Fruit fly (Drosophila melanogaster) whole organism, embryonic: ENCODE measurements around the gene Myo28B1.

Experiments used
- Atf3 ChIP-seq: fragments of 200-800 bp; sonication (Bioruptor generic); optimal IDR thresholded peaks from 3 replicates; lab custom pipeline; 2016; ENCODE audit warnings: missing biosample characterization, missing genetic modification characterization
- Awh ChIP-seq: fragments of 200-800 bp; sonication (Bioruptor generic); IDR thresholded peaks from 2 replicates; pipeline ENCODE4, ENCODE4 v1.3.6; 2022; ENCODE audit warnings: missing biosample characterization, missing genetic modification characterization
- BEAF-32 ChIP-seq: fragments of 200-800 bp; sonication (Bioruptor generic); optimal IDR thresholded peaks from 3 replicates; lab custom pipeline; 2017; ENCODE audit warnings: missing biosample characterization, missing genetic modification characterization, mild to moderate bottlenecking, moderate library complexity, missing genetic modification reagents
- CG10543 ChIP-seq: fragments of 200-800 bp; sonication (Bioruptor generic); optimal IDR thresholded peaks from 3 replicates; lab custom pipeline; 2017; ENCODE audit warnings: missing biosample characterization, mild to moderate bottlenecking, missing genetic modification characterization, moderate library complexity
- CG15073 ChIP-seq: fragments of 200-800 bp; sonication (Bioruptor generic); optimal IDR thresholded peaks from 2 replicates; lab custom pipeline; 2016; ENCODE audit warnings: missing biosample characterization, missing genetic modification characterization
- CG15696 ChIP-seq: fragments of 200-800 bp; sonication (Bioruptor generic); optimal IDR thresholded peaks from 2 replicates; lab custom pipeline; 2019; ENCODE audit warnings: missing biosample characterization, mild to moderate bottlenecking, missing genetic modification characterization, moderate library complexity
- CG16813 ChIP-seq: fragments of 200-800 bp; sonication (Bioruptor generic); IDR thresholded peaks from 3 replicates; pipeline ENCODE4 v1.3.6; 2022; ENCODE audit warnings: missing biosample characterization, missing genetic modification characterization; ENCODE audit not compliant: partially characterized antibody
- CG17328 ChIP-seq: fragments of 200-800 bp; sonication (Bioruptor generic); IDR thresholded peaks from 2 replicates; pipeline ENCODE4 v1.3.6; 2022; ENCODE audit warnings: missing biosample characterization, missing genetic modification characterization
- CG17361 ChIP-seq: fragments of 200-800 bp; sonication (Bioruptor generic); IDR thresholded peaks from 3 replicates; pipeline ENCODE4 v1.3.6; 2022; ENCODE audit warnings: missing biosample characterization, missing genetic modification characterization
- CG31224 ChIP-seq: fragments of 200-800 bp; sonication (Bioruptor generic); IDR thresholded peaks from 2 replicates; pipeline ENCODE4 v1.3.6; 2022; ENCODE audit warnings: missing biosample characterization, missing genetic modification characterization
- CG33557 ChIP-seq: fragments of 200-800 bp; sonication (Bioruptor generic); optimal IDR thresholded peaks from 2 replicates; lab custom pipeline; 2019; ENCODE audit warnings: missing biosample characterization, mild to moderate bottlenecking, missing genetic modification characterization, moderate library complexity
- CG34422 ChIP-seq: fragments of 200-800 bp; sonication (Bioruptor generic); IDR thresholded peaks from 3 replicates; pipeline ENCODE4 v1.3.6; 2022; ENCODE audit warnings: missing biosample characterization, missing genetic modification characterization
- CG42726 ChIP-seq: fragments of 200-800 bp; sonication (Bioruptor generic); IDR thresholded peaks from 2 replicates; pipeline ENCODE4 v1.3.6; 2022; ENCODE audit warnings: missing biosample characterization, missing genetic modification characterization; ENCODE audit not compliant: partially characterized antibody
- CG4820 ChIP-seq: fragments of 200-800 bp; sonication (Bioruptor generic); optimal IDR thresholded peaks from 3 replicates; lab custom pipeline; 2016; ENCODE audit warnings: missing biosample characterization, missing genetic modification characterization
- CG4854 ChIP-seq: fragments of 200-800 bp; sonication (Bioruptor generic); optimal IDR thresholded peaks from 2 replicates; lab custom pipeline; 2016; ENCODE audit warnings: missing biosample characterization, missing genetic modification characterization, inconsistent platforms
- CG6272 ChIP-seq: fragments of 200-800 bp; sonication (Bioruptor generic); IDR thresholded peaks from 2 replicates; pipeline ENCODE4 v1.3.6; 2022; ENCODE audit warnings: missing biosample characterization, missing genetic modification characterization
- CG6854 ChIP-seq: fragments of 200-800 bp; sonication (Bioruptor generic); optimal IDR thresholded peaks from 3 replicates; lab custom pipeline; 2017; ENCODE audit warnings: missing biosample characterization, mild to moderate bottlenecking, missing genetic modification characterization
- CG9727 ChIP-seq: fragments of 200-800 bp; sonication (Bioruptor generic); optimal IDR thresholded peaks from 3 replicates; lab custom pipeline; 2017; ENCODE audit warnings: missing biosample characterization, mild to moderate bottlenecking, missing genetic modification characterization
- CTCF ChIP-seq: fragments of 200-800 bp; sonication (Bioruptor generic); optimal IDR thresholded peaks from 2 replicates; lab custom pipeline; 2017; ENCODE audit warnings: missing biosample characterization, mild to moderate bottlenecking, missing genetic modification characterization, moderate library complexity
- Chrac-16 ChIP-seq: fragments of 200-800 bp; sonication (Bioruptor generic); optimal IDR thresholded peaks from 3 replicates; lab custom pipeline; 2016; ENCODE audit warnings: missing biosample characterization, missing genetic modification characterization
- Dek ChIP-seq: fragments of 200-800 bp; sonication (Bioruptor generic); optimal IDR thresholded peaks from 3 replicates; lab custom pipeline; 2019; ENCODE audit warnings: missing biosample characterization, mild to moderate bottlenecking, missing genetic modification characterization, moderate library complexity
- Dip2 ChIP-seq: fragments of 200-800 bp; sonication (Bioruptor generic); IDR thresholded peaks from 2 replicates; pipeline ENCODE4 v1.3.6; 2022; ENCODE audit warnings: missing biosample characterization, missing genetic modification characterization
- HLH54F ChIP-seq: fragments of 200-800 bp; sonication (Bioruptor generic); optimal IDR thresholded peaks from 3 replicates; lab custom pipeline; 2016; ENCODE audit warnings: missing biosample characterization, missing genetic modification characterization
- HmgZ ChIP-seq: fragments of 200-800 bp; sonication (Bioruptor generic); optimal IDR thresholded peaks from 2 replicates; lab custom pipeline; 2018; ENCODE audit warnings: missing biosample characterization, mild to moderate bottlenecking, missing genetic modification characterization
- MTF-1 ChIP-seq: fragments of 200-800 bp; sonication (Bioruptor generic); optimal IDR thresholded peaks from 2 replicates; lab custom pipeline; 2018; ENCODE audit warnings: missing biosample characterization, mild to moderate bottlenecking, missing genetic modification characterization, borderline replicate concordance
- Nf-YC ChIP-seq: fragments of 200-800 bp; optimal IDR thresholded peaks from 3 replicates; lab custom pipeline; 2019; ENCODE audit warnings: missing biosample characterization, mild to moderate bottlenecking, missing genetic modification characterization, moderate library complexity
- Rfx ChIP-seq: fragments of 200-800 bp; sonication (Bioruptor generic); IDR thresholded peaks from 2 replicates; pipeline ENCODE4 v1.3.6; 2022; ENCODE audit warnings: missing biosample characterization, missing genetic modification characterization
- Rx ChIP-seq: fragments of 200-800 bp; sonication (Bioruptor generic); IDR thresholded peaks from 2 replicates; pipeline ENCODE4 v1.3.6; 2022; ENCODE audit warnings: missing biosample characterization, missing genetic modification characterization
- Trl ChIP-seq, 3 experiments: fragments of >200 bp in 2 of 3; fragments of 200-800 bp in 1 of 3; sonication (Bioruptor generic) in 1 of 3; optimal IDR thresholded peaks; 2 replicates in 1 of 3; 3 replicates in 2 of 3; lab custom pipeline; 2016 to 2017; ENCODE audit warnings: missing biosample characterization in 1 of 3, missing genetic modification characterization in 1 of 3
- Vsx1 ChIP-seq: fragments of 200-800 bp; sonication (Bioruptor generic); optimal IDR thresholded peaks from 2 replicates; lab custom pipeline; 2017; ENCODE audit warnings: missing biosample characterization, mild to moderate bottlenecking, missing genetic modification characterization, missing genetic modification reagents
- al ChIP-seq: fragments of 200-800 bp; sonication (Bioruptor generic); IDR thresholded peaks from 2 replicates; pipeline ENCODE4 v1.3.6; 2022; ENCODE audit warnings: missing biosample characterization, missing genetic modification characterization
- aop ChIP-seq: fragments of 200-800 bp; sonication (Bioruptor generic); IDR thresholded peaks from 2 replicates; pipeline ENCODE4 v1.3.6; 2022; ENCODE audit warnings: missing biosample characterization, missing genetic modification characterization
- az2 ChIP-seq: fragments of 200-800 bp; sonication (Bioruptor generic); optimal IDR thresholded peaks from 3 replicates; lab custom pipeline; 2016; ENCODE audit warnings: missing biosample characterization, missing genetic modification characterization
- bab2 ChIP-seq: fragments of 200-800 bp; sonication (Bioruptor generic); optimal IDR thresholded peaks from 2 replicates; lab custom pipeline; 2016; ENCODE audit warnings: missing biosample characterization, missing genetic modification characterization
- btn ChIP-seq: fragments of 200-800 bp; sonication (Bioruptor generic); optimal IDR thresholded peaks from 2 replicates; lab custom pipeline; 2016; ENCODE audit warnings: missing biosample characterization, missing genetic modification characterization
- crol ChIP-seq: fragments of 200-800 bp; sonication (Bioruptor generic); IDR thresholded peaks from 2 replicates; pipeline ENCODE4 v1.3.6; 2022; ENCODE audit warnings: missing biosample characterization, missing genetic modification characterization
- crp ChIP-seq, 2 experiments: fragments of 200-800 bp; sonication (Bioruptor generic); optimal IDR thresholded peaks; 2 replicates in 1 of 2; 3 replicates in 1 of 2; lab custom pipeline; 2017; ENCODE audit warnings: missing biosample characterization in 2 of 2, missing genetic modification characterization in 2 of 2, mild to moderate bottlenecking in 1 of 2, moderate library complexity in 1 of 2
- cwo ChIP-seq: fragments of 200-800 bp; sonication (Bioruptor generic); optimal IDR thresholded peaks from 3 replicates; lab custom pipeline; 2017; ENCODE audit warnings: missing biosample characterization, missing genetic modification characterization, mild to moderate bottlenecking, moderate library complexity, missing genetic modification reagents
- danr ChIP-seq: fragments of 200-800 bp; sonication (Bioruptor generic); IDR thresholded peaks from 2 replicates; pipeline ENCODE4 v1.3.6; 2022; ENCODE audit warnings: missing biosample characterization, missing genetic modification characterization
- eyg ChIP-seq: fragments of 200-800 bp; sonication (Bioruptor generic); optimal IDR thresholded peaks from 3 replicates; lab custom pipeline; 2016; ENCODE audit warnings: missing biosample characterization, missing genetic modification characterization
- grn ChIP-seq: fragments of 200-800 bp; sonication (Bioruptor generic); optimal IDR thresholded peaks from 3 replicates; lab custom pipeline; 2017; ENCODE audit warnings: missing biosample characterization, missing genetic modification characterization
- ken ChIP-seq: fragments of 200-800 bp; sonication (Bioruptor generic); IDR thresholded peaks from 3 replicates; pipeline ENCODE4 v1.3.6; 2022; ENCODE audit warnings: missing biosample characterization, missing genetic modification characterization
- lov ChIP-seq, 2 experiments: fragments of 200-800 bp in 1 of 2; fragments of >200 bp in 1 of 2; sonication (Bioruptor generic) in 1 of 2; IDR thresholded peaks in 1 of 2; optimal IDR thresholded peaks in 1 of 2; 2 replicates in 1 of 2; 3 replicates in 1 of 2; pipeline versions ENCODE4 v1.3.6 to Lab custom; 2017 to 2022; ENCODE audit warnings: missing biosample characterization in 1 of 2, missing genetic modification characterization in 1 of 2
- nmo ChIP-seq: fragments of 200-800 bp; sonication (Bioruptor generic); optimal IDR thresholded peaks from 2 replicates; lab custom pipeline; 2018; ENCODE audit warnings: missing biosample characterization, mild to moderate bottlenecking, missing genetic modification characterization, moderate library complexity
- nom ChIP-seq: fragments of 200-800 bp; sonication (Bioruptor generic); optimal IDR thresholded peaks from 2 replicates; lab custom pipeline; 2017; ENCODE audit warnings: missing biosample characterization, missing genetic modification characterization, mild to moderate bottlenecking, moderate library complexity, missing genetic modification reagents
- ranshi ChIP-seq: fragments of 200-800 bp; sonication (Bioruptor generic); IDR thresholded peaks from 2 replicates; pipeline ENCODE4 v1.3.6; 2022; ENCODE audit warnings: missing biosample characterization, missing genetic modification characterization
- rib ChIP-seq: fragments of 200-800 bp; sonication (Bioruptor generic); IDR thresholded peaks from 2 replicates; pipeline ENCODE4 v1.3.6; 2022; ENCODE audit warnings: missing biosample characterization, missing genetic modification characterization
- sd ChIP-seq: fragments of 200-800 bp; sonication (Bioruptor generic); optimal IDR thresholded peaks from 3 replicates; lab custom pipeline; 2018; ENCODE audit warnings: missing biosample characterization, mild to moderate bottlenecking, missing genetic modification characterization, moderate library complexity
- usp ChIP-seq: fragments of >200 bp; optimal IDR thresholded peaks from 2 replicates; lab custom pipeline; 2017; ENCODE audit warnings: missing biosample characterization, missing genetic modification characterization
- wek ChIP-seq: fragments of 200-800 bp; sonication (Bioruptor generic); optimal IDR thresholded peaks from 3 replicates; lab custom pipeline; 2018; ENCODE audit warnings: missing biosample characterization, mild to moderate bottlenecking, missing genetic modification characterization, moderate library complexity

The Myo28B1 gene

DNA sequence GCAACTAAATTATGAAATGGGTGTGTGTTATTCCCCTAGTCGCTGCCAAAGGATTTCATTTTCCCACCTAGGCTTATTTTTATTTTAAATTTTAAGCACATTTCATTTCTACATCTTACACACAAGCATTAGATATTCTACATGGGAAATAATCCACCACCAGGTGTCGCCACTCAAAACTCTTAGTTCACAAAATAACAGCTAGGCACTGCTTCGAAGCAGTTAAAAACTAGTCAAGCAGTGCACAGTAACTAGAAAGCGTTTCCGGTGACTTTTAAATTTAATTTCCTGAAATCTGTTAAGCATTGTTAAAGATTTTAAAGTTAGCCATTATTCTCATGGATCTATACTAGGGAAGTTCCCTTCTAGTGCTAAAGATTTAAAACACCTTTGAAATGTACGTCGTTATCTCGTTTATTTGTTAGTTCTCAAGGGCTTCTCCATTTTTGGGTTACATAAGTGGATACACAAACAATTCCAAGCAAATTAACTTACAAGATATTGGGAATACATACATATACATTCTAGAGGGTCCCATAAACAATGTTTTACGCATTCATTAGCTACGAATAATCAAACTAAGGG, 24.1 kb upstream of the Myo28B1 start (continued):
- TF ChIP-seq CG10543, result peak; percentile 63
- no peak for TF ChIP-seq eyg (GFP tag; lab: Kevin White, UChicago)
- no peak for TF ChIP-seq lov (optimal IDR thresholded peaks at IDR 0.05; lab: Kevin White, UChicago)
- peak; percentile 90 for TF ChIP-seq lov (GFP tag; IDR thresholded peaks at IDR 0.05; lab: Robert Waterston, UW)
- no peak for TF ChIP-seq CG9727
- TF ChIP-seq rib (GFP tag; lab: Robert Waterston, UW), result peak; percentile 66; the same call in 1 of the 2 replicates
- TF ChIP-seq wek (GFP tag; lab: Kevin White, UChicago), result no peak
- TF ChIP-seq Nf-YC (tag; lab: Kevin White, UChicago), result no peak
- no peak for TF ChIP-seq crol (GFP tag; lab: Robert Waterston, UW)
- no peak for TF ChIP-seq CG6854 (GFP tag; lab: Kevin White, UChicago)
- TF ChIP-seq CG42726 (GFP tag; lab: Robert Waterston, UW), result peak; percentile 62; the same call in 1 of the 2 replicates
- no peak for TF ChIP-seq CG15696 (tag; lab: Kevin White, UChicago)
- peak; percentile 95 for TF ChIP-seq Rfx (GFP tag; lab: Robert Waterston, UW)
- TF ChIP-seq danr (GFP tag; lab: Robert Waterston, UW), result no peak
- TF ChIP-seq btn (GFP tag; lab: Kevin White, UChicago), result no peak
- no peak for TF ChIP-seq cwo (GFP tag; lab: Kevin White, UChicago)
- TF ChIP-seq nom, result no peak
- TF ChIP-seq CG34422 (GFP tag; lab: Robert Waterston, UW), result peak; percentile 87; the same call in 2 of the 3 replicates
- TF ChIP-seq al (GFP tag; lab: Robert Waterston, UW), result peak; percentile 81
- peak; percentile 70 for TF ChIP-seq Awh (GFP tag; lab: Robert Waterston, UW)
- no peak for TF ChIP-seq Vsx1
- peak; percentile 86 for TF ChIP-seq Chrac-16 (GFP tag; lab: Kevin White, UChicago)
- TF ChIP-seq CG6272 (GFP tag; lab: Robert Waterston, UW), result peak; percentile 74
- TF ChIP-seq CG4820 (GFP tag; lab: Kevin White, UChicago), result no peak
- peak; percentile 55 for TF ChIP-seq HLH54F (GFP tag; lab: Kevin White, UChicago)
- TF ChIP-seq BEAF-32, result no peak
- no peak for TF ChIP-seq grn (GFP tag; lab: Kevin White, UChicago)
- peak; percentile 94 for TF ChIP-seq ken
- peak; percentile 67 for TF ChIP-seq az2 (GFP tag; lab: Kevin White, UChicago)
- TF ChIP-seq CG33557 (GFP tag; lab: Kevin White, UChicago), result peak; percentile 73
- TF ChIP-seq CG17361, result 0 out of 3 replicates have a peak, but pooled peaks have one; percentile 29
- TF ChIP-seq Dip2, result peak; percentile 90
- TF ChIP-seq ranshi (GFP tag; lab: Robert Waterston, UW), result peak; percentile 86
- no peak for TF ChIP-seq CG16813 (GFP tag; lab: Robert Waterston, UW)
- no peak for TF ChIP-seq usp (GFP tag; lab: Kevin White, UChicago)
- TF ChIP-seq aop (GFP tag; lab: Robert Waterston, UW), result no peak
- TF ChIP-seq Atf3 (GFP tag; lab: Kevin White, UChicago), result no peak
- peak; percentile 89 for TF ChIP-seq CTCF
- TF ChIP-seq Dek (tag; lab: Kevin White, UChicago), result peak; percentile 75
- TF ChIP-seq crp (GFP tag; optimal IDR thresholded peaks at IDR 0.05; lab: Kevin White, UChicago), result peak in 1 of 2 experiments; percentile 42
- no peak for TF ChIP-seq Trl (optimal IDR thresholded peaks at IDR 0.05; lab: Kevin White, UChicago)
- peak; percentile 97 for TF ChIP-seq Trl (GFP tag; optimal IDR thresholded peaks at IDR 0.05; lab: Kevin White, UChicago)
- TF ChIP-seq HmgZ (tag; lab: Kevin White, UChicago), result peak; percentile 91
- TF ChIP-seq CG15073 (GFP tag; lab: Kevin White, UChicago), result no peak
- no peak for TF ChIP-seq sd
- TF ChIP-seq CG4854 (GFP tag; lab: Kevin White, UChicago), result no peak
- TF ChIP-seq CG31224 (GFP tag; lab: Robert Waterston, UW), result peak; percentile 69
- TF ChIP-seq nmo (GFP tag; lab: Kevin White, UChicago), result no peak
- peak; percentile 86 for TF ChIP-seq Rx
- TF ChIP-seq CG17328 (GFP tag; lab: Robert Waterston, UW), result peak; percentile 92
- TF ChIP-seq MTF-1 (GFP tag; lab: Kevin White, UChicago), result no peak
- TF ChIP-seq bab2 (GFP tag; lab: Kevin White, UChicago), result no peak
